Worm (Caenorhabditis elegans) whole organism, L1 larva: Measurements from ENCODE around the gene T28A11.16.

Experiments
- ama-1 ChIP-seq: fragments of 150-350 bp; optimal IDR thresholded peaks from 2 replicates; lab custom pipeline; 2014
- ces-1 ChIP-seq: fragments of 150-350 bp; optimal IDR thresholded peaks from 2 replicates; lab custom pipeline; 2014; ENCODE audit warnings: missing biosample characterization, missing genetic modification reagents, missing genetic modification characterization
- dpl-1 ChIP-seq, 3 experiments: fragments of 150-350 bp in 2 of 3; sonication (generic microtip) in 1 of 3; optimal IDR thresholded peaks; 2 replicates each; lab custom pipeline; 2014 to 2017; ENCODE audit warnings: missing biosample characterization in 3 of 3, missing genetic modification characterization in 3 of 3, missing genetic modification reagents in 3 of 3
- fos-1 ChIP-seq: fragments of 150-350 bp; optimal IDR thresholded peaks from 2 replicates; lab custom pipeline; 2014; ENCODE audit warnings: missing biosample characterization, missing genetic modification characterization
- irx-1 ChIP-seq: sonication (generic microtip); optimal IDR thresholded peaks from 2 replicates; lab custom pipeline; 2016; ENCODE audit warnings: missing genetic modification characterization, missing compliant biosample characterization
- lin-13 ChIP-seq: fragments of 150-350 bp; optimal IDR thresholded peaks from 2 replicates; lab custom pipeline; 2014; ENCODE audit warnings: missing biosample characterization, missing genetic modification reagents, missing genetic modification characterization
- lsy-2 ChIP-seq, 2 experiments: fragments of 150-350 bp; optimal IDR thresholded peaks; 2 replicates each; lab custom pipeline; 2014; ENCODE audit warnings: missing biosample characterization in 2 of 2, missing genetic modification characterization in 2 of 2
- nhr-11 ChIP-seq: fragments of 150-350 bp; optimal IDR thresholded peaks from 2 replicates; lab custom pipeline; 2014; ENCODE audit warnings: missing biosample characterization, missing genetic modification characterization
- nhr-12 ChIP-seq: sonication (generic microtip); optimal IDR thresholded peaks from 2 replicates; lab custom pipeline; 2017; ENCODE audit warnings: missing biosample characterization, missing genetic modification characterization
- nhr-19 ChIP-seq: fragments of 200-800 bp; sonication (Bioruptor generic); conservative IDR thresholded peaks from 2 replicates; pipeline ENCODE4 v1.3.6; 2022; ENCODE audit warnings: missing genetic modification characterization, missing compliant biosample characterization
- pqm-1 ChIP-seq: sonication (generic microtip); optimal IDR thresholded peaks from 3 replicates; lab custom pipeline; 2017; ENCODE audit warnings: missing biosample characterization, missing genetic modification characterization
- unc-62 ChIP-seq: fragments of 150-350 bp; optimal IDR thresholded peaks from 2 replicates; lab custom pipeline; 2014; ENCODE audit warnings: missing biosample characterization, missing genetic modification reagents, missing genetic modification characterization
- ztf-11 ChIP-seq, 2 experiments: sonication (generic microtip); optimal IDR thresholded peaks; 2 replicates each; lab custom pipeline; 2016 to 2017; ENCODE audit warnings: missing genetic modification characterization in 2 of 2, missing biosample characterization in 1 of 2, missing compliant biosample characterization in 1 of 2

DNA sequence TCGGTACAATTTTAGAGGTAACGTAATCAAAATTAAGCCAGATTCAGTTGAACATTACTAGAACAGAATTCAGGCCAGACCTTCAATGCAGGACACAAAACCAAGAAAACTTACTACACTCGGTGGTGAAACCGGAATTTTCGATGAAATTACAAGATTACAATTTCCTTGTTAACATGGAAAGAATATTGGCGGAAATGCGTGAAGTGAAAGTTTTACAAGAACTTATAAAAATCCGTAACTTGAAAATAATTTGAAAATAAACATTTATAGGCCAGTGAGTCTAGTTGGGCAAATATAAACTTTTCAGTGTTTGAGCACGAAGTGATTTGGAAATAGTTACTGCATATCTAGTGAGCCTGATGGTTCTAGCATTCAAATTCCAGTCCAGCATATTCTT is 24.1 kb downstream of the T28A11.16 start, which contains the start of gene K08D9.6:
- TF ChIP-seq nhr-11 (tag; lab: Kevin White, UChicago) = no peak
- TF ChIP-seq nhr-12 (tag; lab: Kevin White, UChicago) = no peak
- no peak for TF ChIP-seq fos-1 (tag; lab: Kevin White, UChicago)
- no peak for TF ChIP-seq dpl-1 (GFP tag; optimal IDR thresholded peaks at IDR 0.05; lab: Kevin White, UChicago)
- TF ChIP-seq lsy-2 (tag; optimal IDR thresholded peaks at IDR 0.05; lab: Kevin White, UChicago) = no peak
- TF ChIP-seq ama-1 (lab: Kevin White, UChicago) = no peak
- TF ChIP-seq ztf-11 (tag; optimal IDR thresholded peaks at IDR 0.05; lab: Kevin White, UChicago) = no peak
- no peak for TF ChIP-seq ces-1 (GFP tag; lab: Kevin White, UChicago)
- no peak for TF ChIP-seq lin-13
- no peak for TF ChIP-seq irx-1 (tag; lab: Kevin White, UChicago)
- TF ChIP-seq pqm-1 = no peak
- TF ChIP-seq nhr-19 (GFP tag; lab: Robert Waterston, UW) = no peak
- TF ChIP-seq unc-62 = no peak
